Fruit fly (Drosophila melanogaster) whole organism, wandering third instar larva: ENCODE results near the gene Glg1.
A peak's percentile ranks its signal among the peaks of the same experiment; 100 is the strongest.

Experiments used
- Abd-B ChIP-seq: fragments of >200 bp; optimal IDR thresholded peaks from 2 replicates; lab custom pipeline; 2017; ENCODE audit warnings: missing biosample characterization, missing genetic modification characterization
- CG9705 ChIP-seq: fragments of 200-800 bp; sonication (Bioruptor generic); optimal IDR thresholded peaks from 2 replicates; lab custom pipeline; 2018; ENCODE audit warnings: missing biosample characterization, mild to moderate bottlenecking, missing genetic modification characterization
- CrebA ChIP-seq: fragments of 200-800 bp; sonication (Bioruptor generic); optimal IDR thresholded peaks from 2 replicates; lab custom pipeline; 2016; ENCODE audit warnings: missing biosample characterization, mild to moderate bottlenecking, missing genetic modification characterization, borderline replicate concordance
- Dfd ChIP-seq: fragments of >200 bp; optimal IDR thresholded peaks from 2 replicates; lab custom pipeline; 2017; ENCODE audit warnings: missing biosample characterization, missing genetic modification characterization
- GATAd ChIP-seq: sonication (Bioruptor generic); optimal IDR thresholded peaks from 2 replicates; lab custom pipeline; 2016; ENCODE audit warnings: missing biosample characterization, missing genetic modification characterization
- HLH106 ChIP-seq: fragments of 200-800 bp; optimal IDR thresholded peaks from 3 replicates; lab custom pipeline; 2019; ENCODE audit warnings: missing biosample characterization, mild to moderate bottlenecking, missing genetic modification characterization, moderate library complexity
- Hnf4 ChIP-seq: fragments of 200-800 bp; sonication (Bioruptor generic); optimal IDR thresholded peaks from 2 replicates; lab custom pipeline; 2016; ENCODE audit warnings: missing biosample characterization, mild to moderate bottlenecking, missing genetic modification characterization
- Hr83 ChIP-seq: fragments of 200-300 bp; sonication (Bioruptor generic); optimal IDR thresholded peaks from 2 replicates; lab custom pipeline; 2016; ENCODE audit warnings: missing biosample characterization, mild to moderate bottlenecking, missing genetic modification characterization, moderate library complexity; ENCODE audit not compliant: poor library complexity, severe bottlenecking
- Jra ChIP-seq: sonication (Bioruptor generic); optimal IDR thresholded peaks from 2 replicates; lab custom pipeline; 2016; ENCODE audit warnings: missing biosample characterization, missing genetic modification characterization
- Myc ChIP-seq: fragments of >200 bp; optimal IDR thresholded peaks from 2 replicates; lab custom pipeline; 2017
- N ChIP-seq: fragments of >200 bp; optimal IDR thresholded peaks from 2 replicates; lab custom pipeline; 2018; ENCODE audit warnings: missing biosample characterization, missing external identifiers, missing genetic modification characterization
- Rel ChIP-seq, 2 experiments: fragments of 200-800 bp; sonication (Bioruptor generic) in 1 of 2; optimal IDR thresholded peaks; 2 replicates in 1 of 2; 3 replicates in 1 of 2; lab custom pipeline; 2016 to 2019; ENCODE audit warnings: mild to moderate bottlenecking in 2 of 2, missing biosample characterization in 2 of 2, missing genetic modification characterization in 2 of 2, moderate library complexity in 1 of 2
- Sp1 ChIP-seq: fragments of 200-800 bp; sonication (Bioruptor generic); optimal IDR thresholded peaks from 3 replicates; lab custom pipeline; 2019; ENCODE audit warnings: missing biosample characterization, mild to moderate bottlenecking, missing genetic modification characterization, moderate library complexity
- Vsx2 ChIP-seq: fragments of 200-300, 225-300 bp; sonication (Bioruptor generic); optimal IDR thresholded peaks from 2 replicates; lab custom pipeline; 2018; ENCODE audit warnings: missing biosample characterization, missing genetic modification characterization; ENCODE audit not compliant: partially characterized antibody
- br ChIP-seq: fragments of 200-800 bp; sonication (Bioruptor generic); optimal IDR thresholded peaks from 2 replicates; lab custom pipeline; 2016; ENCODE audit warnings: missing biosample characterization, missing genetic modification characterization
- brk ChIP-seq: fragments of 200-800 bp; sonication (Bioruptor generic); optimal IDR thresholded peaks from 2 replicates; lab custom pipeline; 2016; ENCODE audit warnings: missing biosample characterization, mild to moderate bottlenecking, missing genetic modification characterization
- dl ChIP-seq, 2 experiments: fragments of 175-275, 200-275 bp in 1 of 2; fragments of 200-275 bp in 1 of 2; sonication (Bioruptor generic); optimal IDR thresholded peaks; lab custom pipeline; 2018; ENCODE audit warnings: mild to moderate bottlenecking in 2 of 2, missing biosample characterization in 2 of 2, missing genetic modification characterization in 2 of 2, moderate library complexity in 2 of 2; ENCODE audit not compliant: partially characterized antibody in 2 of 2, insufficient read depth in 1 of 2
- dsf ChIP-seq: sonication (Bioruptor generic); optimal IDR thresholded peaks from 2 replicates; lab custom pipeline; 2016; ENCODE audit warnings: missing biosample characterization, missing genetic modification characterization, borderline replicate concordance
- ey ChIP-seq: fragments of 200-800 bp; sonication (Bioruptor generic); optimal IDR thresholded peaks from 2 replicates; lab custom pipeline; 2016; ENCODE audit warnings: missing biosample characterization, missing genetic modification characterization
- foxo ChIP-seq, 2 experiments: fragments of 200-800 bp; sonication (Bioruptor generic); optimal IDR thresholded peaks; 2 replicates in 1 of 2; 3 replicates in 1 of 2; lab custom pipeline; 2016 to 2017; ENCODE audit warnings: missing biosample characterization in 2 of 2, missing genetic modification characterization in 2 of 2
- h ChIP-seq: fragments of 200-800 bp; sonication (Bioruptor generic); optimal IDR thresholded peaks from 3 replicates; lab custom pipeline; 2016; ENCODE audit warnings: missing biosample characterization, mild to moderate bottlenecking, missing genetic modification characterization
- lola ChIP-seq: fragments of >200 bp; optimal IDR thresholded peaks from 2 replicates; lab custom pipeline; 2017; ENCODE audit warnings: missing biosample characterization, missing genetic modification characterization
- pan ChIP-seq: fragments of >200 bp; optimal IDR thresholded peaks from 2 replicates; lab custom pipeline; 2017
- rgr ChIP-seq: fragments of 200-800 bp; sonication (Bioruptor generic); optimal IDR thresholded peaks from 3 replicates; lab custom pipeline; 2016; ENCODE audit warnings: missing biosample characterization, mild to moderate bottlenecking, missing genetic modification characterization
- sage ChIP-seq: fragments of 200-800 bp; sonication (Bioruptor generic); optimal IDR thresholded peaks from 2 replicates; lab custom pipeline; 2016; ENCODE audit warnings: missing biosample characterization, mild to moderate bottlenecking, missing genetic modification characterization
- sv ChIP-seq: fragments of 200-800 bp; sonication (Bioruptor generic); optimal IDR thresholded peaks from 3 replicates; lab custom pipeline; 2016; ENCODE audit warnings: missing biosample characterization, missing genetic modification characterization
- tai ChIP-seq: sonication (Bioruptor generic); optimal IDR thresholded peaks from 2 replicates; lab custom pipeline; 2016; ENCODE audit warnings: missing biosample characterization, missing genetic modification characterization
- usp ChIP-seq: fragments of >200 bp; optimal IDR thresholded peaks from 2 replicates; lab custom pipeline; 2017; ENCODE audit warnings: missing biosample characterization, missing genetic modification characterization

The Glg1 gene

DNA sequence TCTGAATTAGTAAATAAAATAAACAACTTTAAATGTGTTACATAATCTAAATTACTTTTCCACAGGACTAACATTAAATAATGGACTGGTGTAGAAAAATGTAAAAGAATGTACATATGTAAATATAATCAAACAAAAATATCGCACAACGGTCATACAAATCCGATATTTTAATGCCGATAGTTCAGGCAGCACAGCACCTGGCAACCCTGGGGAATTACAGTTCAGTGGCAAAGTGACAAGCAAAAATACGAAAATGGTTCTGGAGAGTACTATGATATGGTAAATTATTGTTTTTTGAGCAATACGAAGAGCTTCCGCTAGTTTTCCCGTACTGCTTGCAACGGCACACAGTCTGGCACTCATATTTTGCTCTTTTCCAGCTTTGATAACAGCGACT is 29.5 kb upstream of the Glg1 start, which contains the start of gene Rpn10:
Gene Rpn10 (plus strand): TSS at position 144 of the 400 bp plus-strand sequence.
- TF ChIP-seq Rel (GFP tag; optimal IDR thresholded peaks at IDR 0.05; lab: Kevin White, UChicago) (no peak), Rel (tag; optimal IDR thresholded peaks at IDR 0.05; lab: Kevin White, UChicago) (peak; percentile 73), Hr83 (GFP tag; lab: Kevin White, UChicago) (peak; percentile 61), Abd-B (GFP tag; lab: Kevin White, UChicago) (no peak), Jra (GFP tag; lab: Kevin White, UChicago) (peak; percentile 31), Myc (lab: Kevin White, UChicago) (no peak), rgr (GFP tag; lab: Kevin White, UChicago) (no peak), usp (GFP tag; lab: Kevin White, UChicago) (no peak), sage (GFP tag; lab: Kevin White, UChicago) (no peak), sv (GFP tag; lab: Kevin White, UChicago) (no peak), ey (GFP tag; lab: Kevin White, UChicago) (peak; percentile 2), CrebA (GFP tag; lab: Kevin White, UChicago) (no peak), Hnf4 (GFP tag; lab: Kevin White, UChicago) (peak; percentile 57), lola (GFP tag; lab: Kevin White, UChicago) (no peak), tai (peak; percentile 75), br (GFP tag; lab: Kevin White, UChicago) (no peak), Sp1 (GFP tag; lab: Kevin White, UChicago) (no peak), HLH106 (tag; lab: Kevin White, UChicago) (no peak)

DNA sequence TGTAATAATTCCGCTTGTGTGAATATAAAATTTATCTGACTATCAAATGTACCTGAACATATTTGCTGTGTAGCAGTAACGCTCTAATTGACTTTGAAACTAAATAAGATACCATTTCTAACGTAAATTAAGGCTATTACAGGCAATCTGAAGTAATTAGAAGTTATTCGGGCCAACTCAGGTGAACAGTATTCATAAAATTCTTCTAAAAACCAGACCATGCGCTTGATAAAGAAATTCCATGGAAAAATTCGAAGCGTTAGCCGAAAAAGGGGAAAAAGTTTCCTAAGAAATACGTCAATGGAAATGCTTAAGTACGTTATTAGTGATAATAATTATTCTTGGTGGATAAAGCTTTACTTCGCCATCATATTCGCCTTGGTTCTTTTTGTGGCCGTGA is 27.0 kb upstream of the Glg1 start, which contains the start of gene ppk5:
Gene ppk5 (plus strand): TSS at position 301 of the 400 bp plus-strand sequence.
- TF ChIP-seq h (GFP tag; lab: Kevin White, UChicago) (no peak), rgr (GFP tag; lab: Kevin White, UChicago) (no peak), CG9705 (GFP tag; lab: Kevin White, UChicago) (no peak), dl (GFP tag; optimal IDR thresholded peaks at IDR 0.05; lab: Kevin White, UChicago; ENCODE audit: insufficient read depth in 1 of 2, partially characterized antibody in 2 of 2) (no peak), N (GFP tag; lab: Kevin White, UChicago) (no peak), ey (GFP tag; lab: Kevin White, UChicago) (no peak), Myc (lab: Kevin White, UChicago) (no peak), Vsx2 (GFP tag; lab: Kevin White, UChicago) (no peak), Dfd (GFP tag; lab: Kevin White, UChicago) (no peak), Rel (GFP tag; optimal IDR thresholded peaks at IDR 0.05; lab: Kevin White, UChicago) (no peak), Rel (tag; optimal IDR thresholded peaks at IDR 0.05; lab: Kevin White, UChicago) (no peak), GATAd (GFP tag; lab: Kevin White, UChicago) (no peak), dsf (GFP tag; lab: Kevin White, UChicago) (no peak), foxo (GFP tag; optimal IDR thresholded peaks at IDR 0.05; lab: Kevin White, UChicago) (no peak)

DNA sequence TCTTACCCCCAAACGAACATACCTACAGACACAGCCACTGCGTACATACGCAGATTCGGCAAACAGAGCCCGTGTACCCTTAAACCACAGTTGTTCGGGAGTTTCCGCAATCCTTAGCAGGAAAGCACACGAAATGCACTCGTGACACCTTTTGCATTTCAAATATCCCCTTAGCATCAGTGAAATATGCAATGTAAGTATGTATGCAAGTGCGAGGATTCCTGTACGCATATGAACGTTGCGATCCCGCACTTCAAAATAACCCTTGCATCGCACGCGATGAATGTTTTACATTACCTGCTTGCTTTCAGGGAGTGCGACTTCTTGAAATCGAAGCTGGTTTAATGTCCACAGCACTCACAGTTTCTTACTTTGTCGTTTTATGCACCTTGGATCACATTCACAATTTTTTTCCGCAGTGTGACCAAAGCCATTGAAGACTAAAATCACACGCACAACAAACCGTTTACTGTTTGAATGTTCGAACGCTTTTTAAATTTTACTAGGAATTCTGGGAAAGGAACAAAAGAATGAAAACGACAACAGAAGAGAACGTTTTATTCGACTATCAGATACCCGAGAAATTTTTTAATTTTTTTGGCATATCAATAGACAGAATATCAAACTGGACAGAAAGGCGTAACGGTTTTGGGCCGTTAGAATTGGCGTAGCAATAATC is 26.1 kb upstream of the Glg1 start, which contains the start of gene Mkrn1:
Gene Mkrn1 (minus strand): TSS at position 444 of the 679 bp plus-strand sequence.
- no peak for TF ChIP-seq Rel (GFP tag; optimal IDR thresholded peaks at IDR 0.05; lab: Kevin White, UChicago)
- TF ChIP-seq Rel (tag; optimal IDR thresholded peaks at IDR 0.05; lab: Kevin White, UChicago): peak; percentile 41
- TF ChIP-seq Hr83 (GFP tag; lab: Kevin White, UChicago): no peak

DNA sequence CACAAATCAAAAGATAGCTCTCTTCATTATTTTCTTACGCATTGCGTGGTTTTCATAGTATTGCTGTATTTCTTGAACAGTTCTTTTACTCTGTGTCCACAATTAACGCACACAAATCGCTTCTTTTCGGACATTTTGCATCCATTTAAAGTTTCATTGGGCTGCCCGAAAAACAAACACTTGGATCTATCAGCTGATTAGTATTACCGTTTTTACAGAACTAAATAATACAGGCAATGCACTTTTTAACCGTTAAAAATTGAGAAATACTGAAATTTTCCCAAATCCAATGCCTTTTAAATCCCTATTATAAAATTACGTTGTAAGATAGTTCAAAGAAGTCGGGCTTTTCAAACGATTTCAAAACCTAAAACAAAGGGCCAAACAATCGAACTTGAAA is 21.8 kb upstream of the Glg1 start, which contains the start of gene Arv1:
Gene Arv1 (minus strand): TSS at position 226 of the 400 bp plus-strand sequence.
- no peak for TF ChIP-seq pan (lab: Kevin White, UChicago)
- TF ChIP-seq Sp1 (GFP tag; lab: Kevin White, UChicago): no peak
- TF ChIP-seq brk (GFP tag; lab: Kevin White, UChicago): peak; percentile 21
- TF ChIP-seq Jra (GFP tag; lab: Kevin White, UChicago): no peak
- TF ChIP-seq, all 38 proteins: peak for 1
